Fruit fly (Drosophila melanogaster): ENCODE results near the gene Sxl.

The Sxl gene

DNA sequence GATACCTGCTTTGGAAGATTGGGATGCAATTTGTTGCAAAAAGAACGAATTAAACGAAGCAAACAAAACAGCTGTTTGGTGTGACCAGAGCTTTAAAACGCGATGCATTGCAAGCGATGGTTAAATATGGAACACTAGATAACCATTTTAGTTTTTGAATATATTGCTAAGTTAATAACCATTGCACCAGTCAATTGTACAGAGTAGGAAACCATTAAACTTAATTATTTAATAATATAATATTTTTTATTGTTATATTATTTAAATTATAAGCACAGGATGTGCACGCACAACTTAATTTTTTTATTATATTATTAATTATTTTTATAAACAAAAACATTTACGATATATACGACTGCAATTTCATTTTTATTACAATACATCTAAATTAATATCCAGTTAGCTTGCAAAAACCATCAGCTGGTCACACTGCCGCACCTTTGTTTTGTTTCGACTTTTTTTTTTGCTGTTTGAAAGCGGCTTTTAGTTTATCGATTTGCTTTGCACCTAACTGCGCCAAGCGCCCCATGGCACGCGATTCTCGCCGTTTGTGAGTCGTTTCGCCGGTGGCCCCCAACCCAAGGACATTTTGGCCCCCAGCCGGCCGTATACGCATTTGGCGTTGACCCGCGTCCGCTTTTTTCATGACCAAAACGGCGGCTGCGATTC is 6.7 kb upstream of the Sxl start, which contains the start of the genes CG4617 and CG8300 (continued):
- TF ChIP-seq CG7987 (GFP tag; optimal IDR thresholded peaks at IDR 0.05), result no peak
- no peak for TF ChIP-seq CG10654 (GFP tag; optimal IDR thresholded peaks at IDR 0.05)
- no peak for TF ChIP-seq CG8478 (optimal IDR thresholded peaks at IDR 0.05)
- TF ChIP-seq CG12299 (tag; optimal IDR thresholded peaks at IDR 0.05), result no peak
- TF ChIP-seq Dfd (GFP tag; optimal IDR thresholded peaks at IDR 0.05), result no peak
- TF ChIP-seq CG6791 (GFP tag; IDR thresholded peaks at IDR 0.05; ENCODE audit: partially characterized antibody), result no peak
- TF ChIP-seq Tbp (GFP tag; optimal IDR thresholded peaks at IDR 0.05), result no peak
- peak; percentile 25 for TF ChIP-seq Hr3 (GFP tag; optimal IDR thresholded peaks at IDR 0.05)
- no peak for TF ChIP-seq kni (GFP tag; optimal IDR thresholded peaks at IDR 0.05)
- no peak for TF ChIP-seq CG14965 (GFP tag; optimal IDR thresholded peaks at IDR 0.05; ENCODE audit: borderline replicate concordance)
- TF ChIP-seq Ets65A (GFP tag), result peak; percentile 41
- peak; percentile 12 for TF ChIP-seq pzg (GFP tag; optimal IDR thresholded peaks at IDR 0.05)
- peak; percentile 33; the same call in 1 of the 2 replicates for TF ChIP-seq MBD-R2 (GFP tag; IDR thresholded peaks at IDR 0.05)
- peak; percentile 24 for TF ChIP-seq stwl (tag; optimal IDR thresholded peaks at IDR 0.05)
- no peak for TF ChIP-seq CG7963 (GFP tag; IDR thresholded peaks at IDR 0.05; ENCODE audit: partially characterized antibody)
- TF ChIP-seq CG8290 (GFP tag; optimal IDR thresholded peaks at IDR 0.05), result peak; percentile 17
- TF ChIP-seq CG8290 (tag; optimal IDR thresholded peaks at IDR 0.05), result peak in 1 of 2 experiments; percentile 10
- no peak for TF ChIP-seq tna (GFP tag; IDR thresholded peaks at IDR 0.05; ENCODE audit: partially characterized antibody)
- TF ChIP-seq CG8359 (GFP tag; optimal IDR thresholded peaks at IDR 0.05; ENCODE audit: borderline replicate concordance), result no peak
- no peak for TF ChIP-seq C15 (GFP tag; IDR thresholded peaks at IDR 0.05)
- TF ChIP-seq CG30403 (GFP tag; optimal IDR thresholded peaks at IDR 0.05), result peak; percentile 24
- TF ChIP-seq unpg (GFP tag; optimal IDR thresholded peaks at IDR 0.05), result no peak
- no peak for TF ChIP-seq lbe (GFP tag; optimal IDR thresholded peaks at IDR 0.05)
- TF ChIP-seq Asciz (GFP tag; optimal IDR thresholded peaks at IDR 0.05), result no peak
- TF ChIP-seq Scr (GFP tag; IDR thresholded peaks at IDR 0.05; ENCODE audit: partially characterized antibody), result peak; percentile 49
- no peak for TF ChIP-seq ase (GFP tag; IDR thresholded peaks at IDR 0.05)
- TF ChIP-seq CG15479 (GFP tag; optimal IDR thresholded peaks at IDR 0.05), result no peak
- peak; percentile 64 for TF ChIP-seq E2f2 (GFP tag; IDR thresholded peaks at IDR 0.05)
- TF ChIP-seq CG9876 (GFP tag; optimal IDR thresholded peaks at IDR 0.05), result no peak
- no peak for TF ChIP-seq CG13123 (GFP tag; optimal IDR thresholded peaks at IDR 0.05)
- TF ChIP-seq TFAM (GFP tag; optimal IDR thresholded peaks at IDR 0.05), result no peak
- TF ChIP-seq her (GFP tag; optimal IDR thresholded peaks at IDR 0.05), result no peak
- TF ChIP-seq Jarid2 (GFP tag; optimal IDR thresholded peaks at IDR 0.05), result no peak
- TF ChIP-seq bbx (GFP tag; IDR thresholded peaks at IDR 0.05; ENCODE audit: partially characterized antibody), result no peak
- TF ChIP-seq ems (GFP tag; optimal IDR thresholded peaks at IDR 0.05), result no peak
- peak; percentile 8 for TF ChIP-seq Oli (tag; optimal IDR thresholded peaks at IDR 0.05)
- TF ChIP-seq CG18476 (GFP tag; optimal IDR thresholded peaks at IDR 0.05), result no peak
- no peak for TF ChIP-seq bowl (GFP tag; IDR thresholded peaks at IDR 0.05)
- peak; percentile 59 for TF ChIP-seq gem (tag; optimal IDR thresholded peaks at IDR 0.05)
- peak; percentile 56 for TF ChIP-seq CG7839 (tag; optimal IDR thresholded peaks at IDR 0.05)
- no peak for TF ChIP-seq z (GFP tag; IDR thresholded peaks at IDR 0.05)
- TF ChIP-seq en (GFP tag; optimal IDR thresholded peaks at IDR 0.05), result no peak
- TF ChIP-seq Ada2b (GFP tag; IDR thresholded peaks at IDR 0.05), result no peak
- no peak for TF ChIP-seq NK7.1 (GFP tag; optimal IDR thresholded peaks at IDR 0.05)
- no peak for TF ChIP-seq tx (GFP tag; optimal IDR thresholded peaks at IDR 0.05)
- no peak for TF ChIP-seq CG11398 (GFP tag; optimal IDR thresholded peaks at IDR 0.05)
- TF ChIP-seq CG15269 (tag; optimal IDR thresholded peaks at IDR 0.05), result peak; percentile 20
- TF ChIP-seq phol (tag; optimal IDR thresholded peaks at IDR 0.05), result peak; percentile 54
- TF ChIP-seq CG10979 (tag; optimal IDR thresholded peaks at IDR 0.05), result no peak
- TF ChIP-seq fru (optimal IDR thresholded peaks at IDR 0.05), result no peak
- TF ChIP-seq Antp (GFP tag; optimal IDR thresholded peaks at IDR 0.05), result no peak
